Worm (Caenorhabditis elegans): ENCODE data around the gene oig-5.

Gene oig-5

DNA sequence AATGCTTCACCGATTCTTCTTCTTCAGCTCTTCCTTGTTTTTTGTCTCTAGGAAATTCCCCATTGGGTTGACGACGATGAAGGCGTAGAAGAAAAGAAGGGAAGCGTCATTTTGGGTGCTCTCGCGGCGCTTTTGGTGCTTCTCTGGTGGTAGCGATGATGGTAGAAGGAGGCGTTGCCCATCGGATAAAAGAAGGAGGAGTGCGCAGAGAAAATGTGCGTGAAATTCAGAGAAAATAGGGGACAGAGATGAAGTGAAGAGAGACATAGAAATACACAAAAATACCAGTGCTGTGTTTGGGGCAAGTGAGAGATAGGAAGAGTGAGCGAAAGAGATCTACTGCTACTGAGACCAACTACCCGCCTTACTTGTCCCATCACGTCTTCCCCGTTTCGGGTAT, at the start of gene oig-5:
TSS of gene oig-5 (plus strand) at position 301 of the 400 bp plus-strand sequence.
- TF ChIP-seq flh-1 (GFP tag; optimal IDR thresholded peaks at IDR 0.05), result no peak
- TF ChIP-seq ztf-11 (tag; optimal IDR thresholded peaks at IDR 0.05), result no peak
- TF ChIP-seq pha-4 (tag; optimal IDR thresholded peaks at IDR 0.05), result no peak
- TF ChIP-seq nhr-28 (tag; optimal IDR thresholded peaks at IDR 0.05), result no peak
- no peak for TF ChIP-seq lsy-2 (tag; optimal IDR thresholded peaks at IDR 0.05)
- no peak for TF ChIP-seq sem-2 (GFP tag; optimal IDR thresholded peaks at IDR 0.05)
- TF ChIP-seq cnd-1 (tag; optimal IDR thresholded peaks at IDR 0.05), result no peak
- no peak for TF ChIP-seq unc-120 (tag; optimal IDR thresholded peaks at IDR 0.05; ENCODE audit: poor library complexity, severe bottlenecking)
- no peak for TF ChIP-seq nhr-237 (tag; optimal IDR thresholded peaks at IDR 0.05)
- no peak for TF ChIP-seq mep-1 (tag; optimal IDR thresholded peaks at IDR 0.05)
- TF ChIP-seq unc-62 (GFP tag; optimal IDR thresholded peaks at IDR 0.05), result no peak
- TF ChIP-seq tbx-8 (GFP tag; optimal IDR thresholded peaks at IDR 0.05), result no peak
- no peak for TF ChIP-seq lin-32 (GFP tag; optimal IDR thresholded peaks at IDR 0.05)
- no peak for TF ChIP-seq ceh-43 (GFP tag; optimal IDR thresholded peaks at IDR 0.05)
- no peak for TF ChIP-seq ceh-83 (GFP tag; optimal IDR thresholded peaks at IDR 0.05)

DNA sequence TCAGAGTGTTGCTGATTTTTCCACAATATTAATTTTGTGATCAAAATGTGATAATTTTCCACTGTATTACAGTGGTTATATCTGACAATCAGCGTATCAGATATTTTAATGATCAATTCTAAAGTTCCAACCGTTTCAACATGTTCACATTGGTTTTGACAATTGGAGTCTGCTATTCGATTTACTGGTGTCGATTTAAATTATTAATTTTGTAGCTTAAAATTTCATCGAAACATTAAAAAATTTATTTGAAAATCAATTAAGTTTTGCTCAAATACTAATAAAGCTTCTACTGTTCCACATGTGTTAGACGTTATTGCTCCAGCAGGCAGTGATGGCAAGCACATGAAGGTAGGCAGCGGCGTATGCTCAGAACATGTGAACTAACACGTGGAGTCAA, 49.2 kb upstream of the oig-5 start:
- TF ChIP-seq lin-32 (GFP tag; optimal IDR thresholded peaks at IDR 0.05), result no peak
- TF ChIP-seq mab-5 (tag; optimal IDR thresholded peaks at IDR 0.05), result no peak
- no peak for TF ChIP-seq elt-1 (tag; optimal IDR thresholded peaks at IDR 0.05; ENCODE audit: borderline replicate concordance, insufficient read depth)
- TF ChIP-seq nhr-28 (tag; optimal IDR thresholded peaks at IDR 0.05), result no peak
- TF ChIP-seq M03D4.4 (tag; optimal IDR thresholded peaks at IDR 0.05), result no peak

DNA sequence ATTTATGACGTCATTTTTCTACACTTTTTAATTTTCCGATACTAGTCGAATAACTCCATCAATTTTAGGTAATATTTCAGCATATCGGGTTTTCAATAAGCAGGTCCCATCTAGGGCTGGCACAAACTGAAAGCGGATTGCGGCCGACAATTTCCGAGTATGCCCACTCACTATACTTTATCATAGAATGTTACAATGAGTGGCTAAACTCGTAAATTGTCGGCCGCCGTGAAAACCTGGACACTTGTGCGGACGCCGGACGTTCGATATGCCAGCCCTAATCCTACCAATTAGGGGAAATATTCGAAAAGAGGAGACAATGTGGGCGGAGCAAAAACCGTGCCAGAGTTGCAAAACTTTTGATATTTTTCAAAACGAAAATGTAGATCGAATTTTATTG, 47.3 kb upstream of the oig-5 start:
- TF ChIP-seq lin-13 (tag; optimal IDR thresholded peaks at IDR 0.05) (no peak), drap-1 (GFP tag; optimal IDR thresholded peaks at IDR 0.05) (no peak), pha-4 (tag; optimal IDR thresholded peaks at IDR 0.05) (no peak), mab-5 (tag; optimal IDR thresholded peaks at IDR 0.05) (no peak), sptf-1 (tag; optimal IDR thresholded peaks at IDR 0.05) (no peak), lsy-2 (tag; optimal IDR thresholded peaks at IDR 0.05) (no peak), elt-1 (tag; optimal IDR thresholded peaks at IDR 0.05; ENCODE audit: borderline replicate concordance, insufficient read depth) (no peak)

DNA sequence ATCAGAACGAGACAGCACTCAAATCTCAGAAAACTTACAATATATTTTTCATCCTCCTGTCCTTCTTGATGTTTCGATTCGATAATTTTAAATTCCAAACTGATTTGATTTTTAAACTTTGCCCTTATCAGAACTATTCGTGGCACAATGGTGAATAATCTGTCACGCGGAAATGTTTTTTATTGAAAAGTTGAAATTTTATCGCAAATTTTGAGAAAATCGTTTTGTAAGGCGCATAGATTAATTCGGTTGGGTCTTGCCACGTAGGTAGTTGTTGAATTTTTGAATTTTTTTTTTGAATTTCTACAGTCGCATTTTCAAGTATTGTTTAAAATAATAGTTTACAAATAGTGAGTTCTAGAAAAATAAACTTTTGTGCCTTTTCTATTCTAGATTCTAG, 46.2 kb upstream of the oig-5 start, which contains the start of gene ptp-5.2:
TSS of gene ptp-5.2 (minus strand) at position 101 of the 400 bp plus-strand sequence.
- no peak for TF ChIP-seq elt-3 (tag; optimal IDR thresholded peaks at IDR 0.05)
- no peak for TF ChIP-seq nhr-2 (tag; optimal IDR thresholded peaks at IDR 0.05)
- no peak for TF ChIP-seq ces-1 (GFP tag; optimal IDR thresholded peaks at IDR 0.05)
- TF ChIP-seq mls-2 (tag; optimal IDR thresholded peaks at IDR 0.05), result no peak
- TF ChIP-seq ztf-11 (tag; optimal IDR thresholded peaks at IDR 0.05), result no peak
- no peak for TF ChIP-seq nhr-237 (tag; optimal IDR thresholded peaks at IDR 0.05)
- TF ChIP-seq hlh-1 (tag; optimal IDR thresholded peaks at IDR 0.05), result no peak
- no peak for TF ChIP-seq snpc-4 (tag; optimal IDR thresholded peaks at IDR 0.05)
- no peak for TF ChIP-seq cnd-1 (tag; optimal IDR thresholded peaks at IDR 0.05)
- no peak for TF ChIP-seq sptf-1 (tag; optimal IDR thresholded peaks at IDR 0.05)
- TF ChIP-seq blmp-1 (tag; optimal IDR thresholded peaks at IDR 0.05), result no peak
- no peak for TF ChIP-seq ceh-39 (tag; optimal IDR thresholded peaks at IDR 0.05)

DNA sequence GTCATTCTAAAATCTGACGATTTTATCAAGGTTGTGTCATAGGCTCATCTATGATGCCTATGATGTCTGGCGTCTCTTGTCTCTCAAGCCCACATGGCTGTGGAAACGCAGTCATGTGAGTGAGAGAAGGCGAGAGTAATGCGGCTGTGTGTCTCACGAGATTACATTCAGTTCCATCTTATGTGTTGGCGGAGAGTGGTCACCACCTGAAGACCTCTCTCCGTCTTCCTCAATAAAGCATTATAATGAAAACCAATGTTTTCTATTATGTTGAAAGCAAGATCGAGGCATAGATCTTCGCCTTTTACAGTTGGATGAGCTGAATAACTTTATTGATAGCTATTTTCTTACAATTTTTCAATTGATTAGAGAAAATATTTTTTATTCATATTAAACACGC, 43.7 kb upstream of the oig-5 start:
- peak; percentile 26 for TF ChIP-seq mep-1 (tag; optimal IDR thresholded peaks at IDR 0.05)
- TF ChIP-seq unc-62 (GFP tag; optimal IDR thresholded peaks at IDR 0.05), result peak; percentile 43
- TF ChIP-seq ces-1 (GFP tag; optimal IDR thresholded peaks at IDR 0.05), result peak; percentile 12

DNA sequence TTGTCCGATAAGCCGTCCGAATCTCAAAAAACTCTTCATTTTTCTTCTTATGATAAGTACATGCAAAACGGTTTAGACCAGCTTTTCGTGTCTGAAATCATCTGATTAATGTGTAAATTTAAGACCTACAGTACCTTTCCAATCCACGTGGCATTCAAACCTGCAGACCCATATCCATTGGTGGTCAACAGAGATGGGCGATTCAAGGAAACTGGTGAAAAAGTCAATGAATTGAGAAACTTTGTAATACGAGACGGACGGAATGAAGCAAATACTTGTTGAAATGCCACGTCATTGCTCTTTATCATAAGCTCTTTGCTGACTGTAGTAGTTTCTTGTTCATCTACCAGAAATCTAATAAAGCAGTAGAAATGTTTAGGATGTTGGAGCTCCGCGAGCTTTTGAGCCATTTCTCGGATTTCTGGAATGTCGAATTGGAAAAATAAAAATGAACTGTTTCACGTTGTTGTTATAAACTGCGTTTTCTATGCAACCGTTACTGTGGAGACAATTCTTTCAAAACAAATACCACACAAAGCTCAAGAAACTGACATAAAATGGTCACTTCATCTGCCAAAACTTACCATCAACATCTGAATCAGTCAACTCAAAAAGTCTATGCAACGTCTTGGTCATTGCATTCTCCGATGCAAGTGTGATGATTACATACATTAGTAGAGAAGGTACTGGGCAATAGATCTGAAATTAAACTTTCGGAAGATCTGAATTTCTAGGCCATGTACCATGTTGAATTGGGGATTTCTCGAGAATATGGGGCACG, 42.9 kb upstream of the oig-5 start:
- no peak for TF ChIP-seq zip-8 (tag; optimal IDR thresholded peaks at IDR 0.05)
- TF ChIP-seq M03D4.4 (tag; optimal IDR thresholded peaks at IDR 0.05), result no peak
- TF ChIP-seq mep-1 (tag; optimal IDR thresholded peaks at IDR 0.05), result no peak

Data from whole organism, mixed stage, embryonic.